Worm (Caenorhabditis elegans) whole organism, early embryonic: ENCODE results near the gene ctps-1.

Experiments
- ama-1 ChIP-seq: fragments of 150-350 bp; optimal IDR thresholded peaks from 2 replicates; lab custom pipeline; 2014
- ceh-36 ChIP-seq: sonication (generic microtip); optimal IDR thresholded peaks from 2 replicates; lab custom pipeline; 2016; ENCODE audit warnings: missing genetic modification characterization, inconsistent platforms, missing compliant biosample characterization

DNA sequence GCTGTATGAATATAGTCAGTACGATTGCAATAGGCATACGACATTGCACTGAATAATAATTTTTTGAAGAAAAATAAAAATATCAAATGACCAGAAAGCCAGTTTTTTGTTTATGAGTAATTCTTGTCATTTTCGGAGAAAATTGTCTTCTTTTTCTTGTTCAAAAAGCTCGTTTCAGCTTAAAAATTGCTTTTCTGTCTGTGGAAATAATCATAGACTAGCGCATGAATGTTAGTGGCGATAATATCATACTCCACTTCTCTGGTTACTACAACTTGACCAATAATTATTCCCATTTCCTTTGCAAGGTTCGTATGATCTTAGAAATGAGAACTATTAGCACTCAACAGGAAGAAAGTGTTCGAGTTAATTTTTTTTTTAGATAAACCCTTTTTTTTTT lies 32.8 kb downstream of the ctps-1 start, which contains the start of gene srh-216:
- TF ChIP-seq ama-1 (lab: Kevin White, UChicago) (no peak), ceh-36 (tag; lab: Kevin White, UChicago) (no peak)
